Fruit fly (Drosophila melanogaster) whole organism, prepupa: ENCODE results near the gene CG16852.

Experiments used
- Blimp-1 ChIP-seq: fragments of 200-800 bp; sonication (Bioruptor generic); optimal IDR thresholded peaks from 3 replicates; lab custom pipeline; 2017; ENCODE audit warnings: missing biosample characterization, missing genetic modification characterization, mild to moderate bottlenecking, moderate library complexity, missing genetic modification reagents
- CG10631 ChIP-seq: fragments of 200-800 bp; sonication (Bioruptor generic); optimal IDR thresholded peaks from 2 replicates; lab custom pipeline; 2016; ENCODE audit warnings: missing biosample characterization, missing genetic modification characterization
- CG10669 ChIP-seq: fragments of 200-800 bp; sonication (Bioruptor generic); optimal IDR thresholded peaks from 3 replicates; lab custom pipeline; 2018; ENCODE audit warnings: missing biosample characterization, mild to moderate bottlenecking, missing genetic modification characterization, moderate library complexity
- CG11294 ChIP-seq: fragments of 200-800 bp; sonication (Bioruptor generic); IDR thresholded peaks from 2 replicates; pipeline ENCODE4 v1.3.6; 2022; ENCODE audit warnings: missing biosample characterization, missing genetic modification characterization
- CG11762 ChIP-seq: fragments of 200-800 bp; sonication (Bioruptor generic); optimal IDR thresholded peaks from 3 replicates; lab custom pipeline; 2016; ENCODE audit warnings: missing biosample characterization, missing genetic modification characterization; ENCODE audit not compliant: insufficient read depth
- CG1621 ChIP-seq: fragments of 200-800 bp; sonication (Bioruptor generic); optimal IDR thresholded peaks from 3 replicates; lab custom pipeline; 2018; ENCODE audit warnings: missing biosample characterization, mild to moderate bottlenecking, missing genetic modification characterization
- CG16779 ChIP-seq: fragments of 200-800 bp; sonication (Bioruptor generic); optimal IDR thresholded peaks from 3 replicates; lab custom pipeline; 2017; ENCODE audit warnings: missing biosample characterization, mild to moderate bottlenecking, missing genetic modification characterization
- CG3032 ChIP-seq: fragments of 200-800 bp; optimal IDR thresholded peaks from 2 replicates; lab custom pipeline; 2019; ENCODE audit warnings: missing biosample characterization, mild to moderate bottlenecking, missing genetic modification characterization, moderate library complexity
- CG32006 ChIP-seq: fragments of 200-800 bp; sonication (Bioruptor generic); optimal IDR thresholded peaks from 3 replicates; lab custom pipeline; 2017; ENCODE audit warnings: missing biosample characterization, mild to moderate bottlenecking, missing genetic modification characterization
- CG34406 ChIP-seq: fragments of 200-800 bp; sonication (Bioruptor generic); optimal IDR thresholded peaks from 3 replicates; lab custom pipeline; 2016; ENCODE audit warnings: missing biosample characterization, missing genetic modification characterization
- CG4318 ChIP-seq: fragments of 200-800 bp; sonication (Bioruptor generic); optimal IDR thresholded peaks from 3 replicates; lab custom pipeline; 2017; ENCODE audit warnings: missing biosample characterization, mild to moderate bottlenecking, missing genetic modification characterization
- CG6163 ChIP-seq: fragments of 200-800 bp; sonication (Bioruptor generic); IDR thresholded peaks from 3 replicates; pipeline ENCODE4 v1.3.6; 2022; ENCODE audit warnings: missing biosample characterization, missing genetic modification characterization
- CG6276 ChIP-seq: fragments of 200-800 bp; sonication (Bioruptor generic); optimal IDR thresholded peaks from 2 replicates; lab custom pipeline; 2017; ENCODE audit warnings: missing biosample characterization, mild to moderate bottlenecking, missing genetic modification characterization
- CG6792 ChIP-seq: fragments of 200-800 bp; sonication (Bioruptor generic); optimal IDR thresholded peaks from 3 replicates; lab custom pipeline; 2016; ENCODE audit warnings: missing biosample characterization, missing genetic modification characterization
- CG6808 ChIP-seq: fragments of 200-800 bp; sonication (Bioruptor generic); optimal IDR thresholded peaks from 3 replicates; lab custom pipeline; 2017; ENCODE audit warnings: missing biosample characterization, missing genetic modification characterization, mild to moderate bottlenecking, moderate library complexity, missing genetic modification reagents
- CG6854 ChIP-seq: fragments of 200-800 bp; sonication (Bioruptor generic); optimal IDR thresholded peaks from 2 replicates; lab custom pipeline; 2017; ENCODE audit warnings: missing biosample characterization, mild to moderate bottlenecking, missing genetic modification characterization
- CG7368 ChIP-seq: fragments of 200-800 bp; sonication (Bioruptor generic); optimal IDR thresholded peaks from 3 replicates; lab custom pipeline; 2016; ENCODE audit warnings: missing biosample characterization, missing genetic modification characterization
- CG8119 ChIP-seq: fragments of 200-800 bp; sonication (Bioruptor generic); IDR thresholded peaks from 3 replicates; pipeline ENCODE4 v1.3.6; 2022; ENCODE audit warnings: missing biosample characterization, missing genetic modification characterization
- CG8319 ChIP-seq: fragments of 200-800 bp; sonication (Bioruptor generic); optimal IDR thresholded peaks from 3 replicates; lab custom pipeline; 2016; ENCODE audit warnings: missing biosample characterization, missing genetic modification characterization
- CG8632 ChIP-seq: fragments of 200-800 bp; sonication (Bioruptor generic); optimal IDR thresholded peaks from 3 replicates; lab custom pipeline; 2016; ENCODE audit warnings: missing biosample characterization, missing genetic modification characterization
- Eip75B ChIP-seq: fragments of 200-800 bp; sonication (Bioruptor generic); optimal IDR thresholded peaks from 3 replicates; lab custom pipeline; 2016; ENCODE audit warnings: missing biosample characterization, missing genetic modification characterization
- Eip78C ChIP-seq: fragments of 200-800 bp; sonication (Bioruptor generic); peaks from one replicate; lab custom pipeline; 2016; ENCODE audit warnings: missing biosample characterization, missing genetic modification characterization
- Eip93F ChIP-seq: fragments of 200-800 bp; sonication (Bioruptor generic); optimal IDR thresholded peaks from 2 replicates; lab custom pipeline; 2016; ENCODE audit warnings: missing biosample characterization, mild to moderate bottlenecking, missing genetic modification characterization
- Ets21C ChIP-seq: fragments of 200-800 bp; sonication (Bioruptor generic); optimal IDR thresholded peaks from 3 replicates; lab custom pipeline; 2016; ENCODE audit warnings: missing biosample characterization, missing genetic modification characterization
- Ets96B ChIP-seq: fragments of 200-800 bp; optimal IDR thresholded peaks from 2 replicates; lab custom pipeline; 2019; ENCODE audit warnings: missing biosample characterization, mild to moderate bottlenecking, missing genetic modification characterization, moderate library complexity
- Gug ChIP-seq: fragments of 200-800 bp; sonication (Bioruptor generic); IDR thresholded peaks from 2 replicates; pipeline ENCODE4 v1.3.6; 2022; ENCODE audit warnings: missing biosample characterization, missing genetic modification characterization
- Hr38 ChIP-seq: sonication (Bioruptor generic); optimal IDR thresholded peaks from 2 replicates; lab custom pipeline; 2016; ENCODE audit warnings: missing biosample characterization, missing genetic modification characterization
- Hr39 ChIP-seq: fragments of 200-800 bp; sonication (Bioruptor generic); optimal IDR thresholded peaks from 2 replicates; lab custom pipeline; 2016; ENCODE audit warnings: missing biosample characterization, missing genetic modification characterization
- Hr4 ChIP-seq: fragments of 200-800 bp; sonication (Bioruptor generic); optimal IDR thresholded peaks from 3 replicates; lab custom pipeline; 2016; ENCODE audit warnings: missing biosample characterization, missing genetic modification characterization
- Lpt ChIP-seq: fragments of 200-800 bp; sonication (Bioruptor generic); optimal IDR thresholded peaks from 3 replicates; lab custom pipeline; 2016; ENCODE audit warnings: missing biosample characterization, missing genetic modification characterization
- Met ChIP-seq: fragments of 200-800 bp; sonication (Bioruptor generic); optimal IDR thresholded peaks from 3 replicates; lab custom pipeline; 2016; ENCODE audit warnings: missing biosample characterization, missing genetic modification characterization
- Sox102F ChIP-seq: fragments of 200-800 bp; sonication (Bioruptor generic); optimal IDR thresholded peaks from 2 replicates; lab custom pipeline; 2016; ENCODE audit warnings: missing biosample characterization, mild to moderate bottlenecking, missing genetic modification characterization
- Sox15 ChIP-seq: fragments of 200-800 bp; sonication (Bioruptor generic); optimal IDR thresholded peaks from 3 replicates; lab custom pipeline; 2016; ENCODE audit warnings: missing biosample characterization, missing genetic modification characterization
- achi ChIP-seq: fragments of 200-800 bp; sonication (Bioruptor generic); optimal IDR thresholded peaks from 3 replicates; lab custom pipeline; 2016; ENCODE audit warnings: missing biosample characterization, missing genetic modification characterization
- acj6 ChIP-seq: fragments of 200-800 bp; sonication (Bioruptor generic); optimal IDR thresholded peaks from 3 replicates; lab custom pipeline; 2016; ENCODE audit warnings: missing biosample characterization, missing genetic modification characterization
- cyc ChIP-seq: fragments of 200-800 bp; sonication (Bioruptor generic); optimal IDR thresholded peaks from 3 replicates; lab custom pipeline; 2016; ENCODE audit warnings: missing biosample characterization, missing genetic modification characterization
- dac ChIP-seq: fragments of 200-800 bp; sonication (Bioruptor generic); optimal IDR thresholded peaks from 2 replicates; lab custom pipeline; 2017; ENCODE audit warnings: missing biosample characterization, mild to moderate bottlenecking, missing genetic modification characterization
- dsx ChIP-seq: fragments of 200-800 bp; optimal IDR thresholded peaks from 3 replicates; lab custom pipeline; 2019; ENCODE audit warnings: missing biosample characterization, mild to moderate bottlenecking, missing genetic modification characterization, moderate library complexity; ENCODE audit not compliant: poor library complexity, severe bottlenecking
- eg ChIP-seq: fragments of 200-800 bp; sonication (Bioruptor generic); IDR thresholded peaks from 3 replicates; pipeline ENCODE4 v1.3.6; 2022; ENCODE audit warnings: missing biosample characterization, missing genetic modification characterization
- esn ChIP-seq: fragments of 200-800 bp; sonication (Bioruptor generic); optimal IDR thresholded peaks from 2 replicates; lab custom pipeline; 2016; ENCODE audit warnings: missing biosample characterization, mild to moderate bottlenecking, missing genetic modification characterization, moderate library complexity
- fd59A ChIP-seq: fragments of 200-800 bp; sonication (Bioruptor generic); optimal IDR thresholded peaks from 2 replicates; lab custom pipeline; 2017; ENCODE audit warnings: missing biosample characterization, mild to moderate bottlenecking, missing genetic modification characterization, missing genetic modification reagents
- fd85E ChIP-seq: fragments of 200-800 bp; sonication (Bioruptor generic); optimal IDR thresholded peaks from 3 replicates; lab custom pipeline; 2016; ENCODE audit warnings: missing biosample characterization, missing genetic modification characterization
- net ChIP-seq: fragments of 200-800 bp; sonication (Bioruptor generic); optimal IDR thresholded peaks from 3 replicates; lab custom pipeline; 2016; ENCODE audit warnings: missing biosample characterization, missing genetic modification characterization
- salr ChIP-seq, 2 experiments: fragments of 200-800 bp; sonication (Bioruptor generic); optimal IDR thresholded peaks; 3 replicates each; lab custom pipeline; 2016 to 2018; ENCODE audit warnings: missing biosample characterization in 2 of 2, missing genetic modification characterization in 2 of 2, mild to moderate bottlenecking in 1 of 2
- spab ChIP-seq: fragments of 200-800 bp; sonication (Bioruptor generic); optimal IDR thresholded peaks from 2 replicates; lab custom pipeline; 2017; ENCODE audit warnings: missing biosample characterization, mild to moderate bottlenecking, missing genetic modification characterization, missing genetic modification reagents
- svp ChIP-seq: fragments of 200-800 bp; sonication (Bioruptor generic); peaks from one replicate; lab custom pipeline; 2016; ENCODE audit warnings: missing biosample characterization, missing genetic modification characterization
- topi ChIP-seq: fragments of 200-800 bp; sonication (Bioruptor generic); optimal IDR thresholded peaks from 3 replicates; lab custom pipeline; 2016; ENCODE audit warnings: missing biosample characterization, missing genetic modification characterization
- vri ChIP-seq: fragments of 200-800 bp; sonication (Bioruptor generic); optimal IDR thresholded peaks from 3 replicates; lab custom pipeline; 2016; ENCODE audit warnings: missing biosample characterization, mild to moderate bottlenecking, missing genetic modification characterization

CG16852 gene

DNA sequence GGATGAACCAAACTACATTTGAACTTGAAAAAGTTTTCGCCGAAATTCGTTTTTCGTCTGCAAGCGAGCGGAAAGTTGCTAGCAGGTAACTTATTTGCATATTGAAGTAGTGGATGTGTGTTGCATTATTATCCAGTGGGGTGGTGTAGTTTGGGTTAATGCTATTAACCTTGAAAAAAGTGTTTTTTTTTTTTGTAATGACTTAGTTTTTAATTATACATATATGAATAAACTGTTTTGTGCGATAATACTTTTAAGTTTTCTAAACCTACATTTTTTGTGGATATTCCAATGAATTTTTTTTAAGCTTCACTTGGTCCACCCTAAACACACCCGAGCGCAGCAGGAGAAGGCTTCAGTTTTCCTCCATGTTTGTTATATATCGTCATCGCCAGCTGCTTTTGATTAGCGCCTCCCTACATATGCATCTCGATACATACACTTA lies 30.5 kb downstream of the CG16852 start (continued):
- TF ChIP-seq CG6808 (GFP tag; lab: Kevin White, UChicago) (peak; percentile 90), eg (GFP tag; lab: Robert Waterston, UW) (peak; percentile 85), topi (peak; percentile 95), fd59A (peak; percentile 80), salr (GFP tag; optimal IDR thresholded peaks at IDR 0.05; lab: Kevin White, UChicago) (peak in 1 of 2 experiments; percentile 92), CG16779 (tag; lab: Kevin White, UChicago) (peak; percentile 85), CG6792 (GFP tag; lab: Kevin White, UChicago) (peak; percentile 91), CG10631 (GFP tag; lab: Kevin White, UChicago) (peak; percentile 86)
- TF ChIP-seq, all 60 proteins: peak for 58

DNA sequence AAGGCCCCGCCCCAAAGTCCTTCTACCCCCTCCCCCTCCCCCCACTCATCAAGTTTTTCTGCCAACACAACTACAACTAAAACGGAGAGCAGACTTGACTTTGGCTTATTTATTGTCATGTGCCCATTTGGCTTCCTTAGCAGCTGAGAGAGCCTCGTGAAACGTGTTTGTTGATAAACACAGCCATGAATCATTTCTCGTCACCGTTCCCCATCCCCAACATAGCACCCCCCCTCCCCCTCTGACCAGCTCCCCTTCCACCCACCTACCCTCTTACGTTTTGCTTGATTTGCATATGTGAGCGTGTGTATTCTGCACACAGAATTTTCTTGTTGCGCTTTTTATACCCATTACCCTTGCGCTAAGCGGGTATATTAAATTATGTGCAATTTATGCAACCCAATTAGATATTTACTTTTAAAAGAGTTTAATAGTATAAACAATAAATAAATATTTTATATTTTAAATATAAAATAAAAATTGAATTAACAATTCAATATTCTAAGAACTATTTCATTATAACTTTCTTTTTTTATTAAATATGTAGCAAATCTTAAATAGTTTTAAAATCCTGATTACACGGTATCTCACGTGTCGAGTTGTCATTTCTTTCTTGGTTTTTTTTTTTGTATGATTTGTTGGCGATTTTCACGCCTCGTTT lies 31.4 kb downstream of the CG16852 start:
- TF ChIP-seq Ets96B: peak; percentile 65
- no peak for TF ChIP-seq fd85E
- TF ChIP-seq Gug (GFP tag; lab: Robert Waterston, UW): peak; percentile 49
- peak; percentile 71 for TF ChIP-seq CG10631 (GFP tag; lab: Kevin White, UChicago)
- TF ChIP-seq Eip75B (GFP tag; lab: Kevin White, UChicago): peak; percentile 44
- TF ChIP-seq CG6854 (GFP tag; lab: Kevin White, UChicago): no peak
- peak; percentile 37 for TF ChIP-seq net (GFP tag; lab: Kevin White, UChicago)
- no peak for TF ChIP-seq fd59A
- no peak for TF ChIP-seq CG8319 (GFP tag; lab: Kevin White, UChicago)
- peak; percentile 21 for TF ChIP-seq Blimp-1 (GFP tag; lab: Kevin White, UChicago)
- TF ChIP-seq spab (GFP tag; lab: Kevin White, UChicago): peak; percentile 35
- peak; percentile 53 for TF ChIP-seq dsx (GFP tag; lab: Kevin White, UChicago)
- no peak for TF ChIP-seq vri (GFP tag; lab: Kevin White, UChicago)
- peak; percentile 22 for TF ChIP-seq Sox15 (GFP tag; lab: Kevin White, UChicago)
- peak; percentile 70 for TF ChIP-seq CG3032 (tag; lab: Kevin White, UChicago)
- peak; percentile 79 for TF ChIP-seq CG32006 (GFP tag; lab: Kevin White, UChicago)
- TF ChIP-seq CG34406 (GFP tag; lab: Kevin White, UChicago): peak; percentile 60
- TF ChIP-seq Hr39: no peak
- TF ChIP-seq CG8119: peak; percentile 75
- TF ChIP-seq Sox102F (GFP tag; lab: Kevin White, UChicago): peak; percentile 26
- TF ChIP-seq Eip78C (GFP tag; lab: Kevin White, UChicago): peak; percentile 78
- TF ChIP-seq Eip93F: no peak
- no peak for TF ChIP-seq CG1621
- peak; percentile 37 for TF ChIP-seq CG6808 (GFP tag; lab: Kevin White, UChicago)
- TF ChIP-seq Hr38: no peak
- peak; percentile 65 for TF ChIP-seq esn
- TF ChIP-seq CG6276: peak; percentile 61
- peak; percentile 56 for TF ChIP-seq CG8632
- TF ChIP-seq acj6 (GFP tag; lab: Kevin White, UChicago): peak; percentile 43
- TF ChIP-seq eg (GFP tag; lab: Robert Waterston, UW): peak; percentile 34; the same call in 2 of the 3 replicates
- peak; percentile 43 for TF ChIP-seq CG10669 (GFP tag; lab: Kevin White, UChicago)
- TF ChIP-seq Met (GFP tag; lab: Kevin White, UChicago): peak; percentile 21
- peak; percentile 19 for TF ChIP-seq Lpt (GFP tag; lab: Kevin White, UChicago)
- peak; percentile 49 for TF ChIP-seq CG4318 (GFP tag; lab: Kevin White, UChicago)
- no peak for TF ChIP-seq dac (GFP tag; lab: Kevin White, UChicago)
- TF ChIP-seq CG6163 (GFP tag; lab: Robert Waterston, UW): peak; percentile 50; the same call in 1 of the 3 replicates
- TF ChIP-seq achi (GFP tag; lab: Kevin White, UChicago): peak; percentile 63
- TF ChIP-seq cyc (GFP tag; lab: Kevin White, UChicago): peak; percentile 3
- TF ChIP-seq CG6792 (GFP tag; lab: Kevin White, UChicago): peak; percentile 48
- TF ChIP-seq CG7368 (GFP tag; lab: Kevin White, UChicago): peak; percentile 34
- peak; percentile 76 for TF ChIP-seq svp (GFP tag; lab: Kevin White, UChicago)
- TF ChIP-seq Ets21C (GFP tag; lab: Kevin White, UChicago): no peak
- no peak for TF ChIP-seq CG11762 (GFP tag; lab: Kevin White, UChicago)
- peak; percentile 41 for TF ChIP-seq Hr4
- TF ChIP-seq CG11294 (GFP tag; lab: Robert Waterston, UW): no peak
